Worm (Caenorhabditis elegans): Measurements from ENCODE around the gene C56G2.4.
A peak's percentile ranks its signal among the peaks of the same experiment; 100 is the strongest.

ce11 chrIII:6345968-6346498 is 14.5 kb downstream of the C56G2.4 start, which contains the start of the genes trmt-10C.2 and C56G2.22:
- TF ChIP-seq unc-39 (tag; optimal IDR thresholded peaks at IDR 0.05) (no peak), pqm-1 (tag; optimal IDR thresholded peaks at IDR 0.05) (no peak), snpc-4 (tag; optimal IDR thresholded peaks at IDR 0.05) (no peak), elt-1 (tag; optimal IDR thresholded peaks at IDR 0.05) (no peak), elt-2 (tag; optimal IDR thresholded peaks at IDR 0.05) (peak; percentile 32), nhr-12 (tag; optimal IDR thresholded peaks at IDR 0.05) (no peak), zag-1 (tag; optimal IDR thresholded peaks at IDR 0.05) (no peak), nfya-1 (tag; optimal IDR thresholded peaks at IDR 0.05; ENCODE audit: insufficient read depth) (no peak), unc-62 (GFP tag; optimal IDR thresholded peaks at IDR 0.05) (no peak), elt-3 (tag; optimal IDR thresholded peaks at IDR 0.05) (no peak), fkh-2 (tag; optimal IDR thresholded peaks at IDR 0.05) (no peak), nhr-77 (tag; optimal IDR thresholded peaks at IDR 0.05) (no peak), nhr-76 (tag; optimal IDR thresholded peaks at IDR 0.05) (no peak)
